Worm (Caenorhabditis elegans) whole organism, late embryonic: ENCODE measurements around the gene syx-16.

ENCODE experiments used
- C08G9.2 ChIP-seq: sonication (generic microtip); optimal IDR thresholded peaks from 2 replicates; lab custom pipeline; 2016; ENCODE audit warnings: mild to moderate bottlenecking, missing genetic modification characterization, moderate library complexity, missing compliant biosample characterization
- C38D4.7 ChIP-seq: fragments of 200-800 bp; sonication (Bioruptor generic); optimal IDR thresholded peaks from 2 replicates; lab custom pipeline; 2018; ENCODE audit warnings: mild to moderate bottlenecking, missing genetic modification characterization, moderate library complexity, missing compliant biosample characterization
- F13H6.1 ChIP-seq: sonication (generic microtip); optimal IDR thresholded peaks from 2 replicates; lab custom pipeline; 2016; ENCODE audit warnings: missing genetic modification characterization, missing compliant biosample characterization
- T23F11.4 ChIP-seq: fragments of 200-800 bp; sonication (Bioruptor generic); optimal IDR thresholded peaks from 2 replicates; lab custom pipeline; 2018; ENCODE audit warnings: mild to moderate bottlenecking, missing genetic modification characterization, missing compliant biosample characterization
- Y22D7AL.16 ChIP-seq: sonication (generic microtip); optimal IDR thresholded peaks from 2 replicates; lab custom pipeline; 2016; ENCODE audit warnings: missing genetic modification characterization, missing compliant biosample characterization
- ama-1 ChIP-seq: fragments of 150-350 bp; optimal IDR thresholded peaks from 2 replicates; lab custom pipeline; 2014
- ceh-14 ChIP-seq: sonication (generic microtip); optimal IDR thresholded peaks from 2 replicates; lab custom pipeline; 2016; ENCODE audit warnings: missing genotype, missing genetic modification characterization, missing compliant biosample characterization
- ceh-18 ChIP-seq: sonication (generic microtip); optimal IDR thresholded peaks from 2 replicates; lab custom pipeline; 2016; ENCODE audit warnings: missing genetic modification characterization, missing compliant biosample characterization
- ceh-19 ChIP-seq: fragments of 200-800 bp; sonication (Bioruptor generic); optimal IDR thresholded peaks from 2 replicates; lab custom pipeline; 2018; ENCODE audit warnings: mild to moderate bottlenecking, missing genetic modification characterization, missing compliant biosample characterization
- ceh-2 ChIP-seq: sonication (generic microtip); optimal IDR thresholded peaks from 2 replicates; lab custom pipeline; 2016; ENCODE audit warnings: missing genotype, missing genetic modification characterization, missing compliant biosample characterization
- ceh-22 ChIP-seq: sonication (generic microtip); optimal IDR thresholded peaks from 2 replicates; lab custom pipeline; 2017; ENCODE audit warnings: missing biosample characterization, missing genetic modification characterization
- ceh-30 ChIP-seq: fragments of 150-350 bp; optimal IDR thresholded peaks from 2 replicates; lab custom pipeline; 2014; ENCODE audit warnings: missing biosample characterization, missing genetic modification characterization
- ceh-31 ChIP-seq: sonication (generic microtip); optimal IDR thresholded peaks from 2 replicates; lab custom pipeline; 2016; ENCODE audit warnings: missing genetic modification characterization, missing compliant biosample characterization
- ceh-45 ChIP-seq: fragments of 200-800 bp; sonication (Bioruptor generic); IDR thresholded peaks from 2 replicates; pipeline ENCODE4 v1.3.6; 2022; ENCODE audit warnings: missing genetic modification reagents, missing genetic modification characterization, missing compliant biosample characterization
- ceh-6 ChIP-seq: fragments of 200-800 bp; sonication (Bioruptor generic); optimal IDR thresholded peaks from 2 replicates; lab custom pipeline; 2018; ENCODE audit warnings: mild to moderate bottlenecking, missing genetic modification characterization, missing compliant biosample characterization
- ceh-9 ChIP-seq: sonication (generic microtip); optimal IDR thresholded peaks from 2 replicates; lab custom pipeline; 2016; ENCODE audit warnings: mild to moderate bottlenecking, missing genetic modification characterization, inconsistent platforms, missing compliant biosample characterization
- dmd-4 ChIP-seq: sonication (generic microtip); optimal IDR thresholded peaks from 2 replicates; lab custom pipeline; 2016; ENCODE audit warnings: borderline replicate concordance, missing genetic modification characterization, missing compliant biosample characterization
- elt-2 ChIP-seq: sonication (generic microtip); optimal IDR thresholded peaks from 2 replicates; lab custom pipeline; 2016; ENCODE audit warnings: missing genetic modification reagents, missing genetic modification characterization, missing compliant biosample characterization
- eyg-1 ChIP-seq: sonication (generic microtip); optimal IDR thresholded peaks from 2 replicates; lab custom pipeline; 2016; ENCODE audit warnings: missing genotype, missing genetic modification characterization, missing compliant biosample characterization
- fkh-6 ChIP-seq: sonication (generic microtip); optimal IDR thresholded peaks from 2 replicates; lab custom pipeline; 2016; ENCODE audit warnings: missing genetic modification characterization, missing compliant biosample characterization
- hlh-13 ChIP-seq: fragments of 200-800 bp; sonication (Bioruptor generic); optimal IDR thresholded peaks from 2 replicates; lab custom pipeline; 2018; ENCODE audit warnings: mild to moderate bottlenecking, missing genetic modification characterization, missing compliant biosample characterization
- hlh-6 ChIP-seq: sonication (generic microtip); optimal IDR thresholded peaks from 2 replicates; lab custom pipeline; 2016; ENCODE audit warnings: missing genotype, missing genetic modification characterization, missing compliant biosample characterization
- hlh-8 ChIP-seq: sonication (generic microtip); optimal IDR thresholded peaks from 2 replicates; lab custom pipeline; 2016; ENCODE audit warnings: missing genotype, missing genetic modification characterization, missing compliant biosample characterization
- lim-6 ChIP-seq: sonication (generic microtip); optimal IDR thresholded peaks from 2 replicates; lab custom pipeline; 2016; ENCODE audit warnings: missing genetic modification characterization, missing compliant biosample characterization
- lin-11 ChIP-seq: fragments of 200-800 bp; sonication (Bioruptor generic); optimal IDR thresholded peaks from 2 replicates; lab custom pipeline; 2018; ENCODE audit warnings: mild to moderate bottlenecking, missing genetic modification characterization, missing compliant biosample characterization
- madf-2 ChIP-seq: sonication (generic microtip); optimal IDR thresholded peaks from 2 replicates; lab custom pipeline; 2017; ENCODE audit warnings: missing genetic modification characterization, missing compliant biosample characterization
- nfya-1 ChIP-seq: sonication (generic microtip); optimal IDR thresholded peaks from 2 replicates; lab custom pipeline; 2017; ENCODE audit warnings: missing genetic modification characterization, mild to moderate bottlenecking, missing compliant biosample characterization, antibody characterized with exemption, moderate library complexity
- npax-4 ChIP-seq: sonication (generic microtip); optimal IDR thresholded peaks from 2 replicates; lab custom pipeline; 2016; ENCODE audit warnings: missing genetic modification characterization, missing compliant biosample characterization
- odd-2 ChIP-seq: sonication (generic microtip); optimal IDR thresholded peaks from 2 replicates; lab custom pipeline; 2017; ENCODE audit warnings: antibody characterized with exemption, mild to moderate bottlenecking, missing genetic modification characterization, missing compliant biosample characterization
- pat-9 ChIP-seq: fragments of 200-800 bp; sonication (Bioruptor generic); optimal IDR thresholded peaks from 2 replicates; lab custom pipeline; 2018; ENCODE audit warnings: mild to moderate bottlenecking, missing genetic modification characterization, moderate library complexity, missing compliant biosample characterization
- pax-1 ChIP-seq: fragments of 150-350 bp; optimal IDR thresholded peaks from 2 replicates; lab custom pipeline; 2014; ENCODE audit warnings: missing biosample characterization, missing genetic modification characterization
- pha-2 ChIP-seq: sonication (generic microtip); optimal IDR thresholded peaks from 2 replicates; lab custom pipeline; 2017; ENCODE audit warnings: mild to moderate bottlenecking, missing genetic modification characterization, missing compliant biosample characterization
- pros-1 ChIP-seq: fragments of 150-350 bp; optimal IDR thresholded peaks from 2 replicates; lab custom pipeline; 2014; ENCODE audit warnings: missing biosample characterization, missing genetic modification reagents, missing genetic modification characterization
- rnt-1 ChIP-seq: sonication (generic microtip); optimal IDR thresholded peaks from 2 replicates; lab custom pipeline; 2016; ENCODE audit warnings: missing genetic modification characterization, missing compliant biosample characterization
- sdc-2 ChIP-seq: sonication (generic microtip); optimal IDR thresholded peaks from 2 replicates; lab custom pipeline; 2016; ENCODE audit warnings: missing genotype, missing genetic modification characterization, missing compliant biosample characterization
- sox-4 ChIP-seq: sonication (generic microtip); optimal IDR thresholded peaks from 2 replicates; lab custom pipeline; 2017; ENCODE audit warnings: mild to moderate bottlenecking, missing genetic modification characterization, inconsistent platforms, missing compliant biosample characterization
- syd-9 ChIP-seq: sonication (generic microtip); optimal IDR thresholded peaks from 2 replicates; lab custom pipeline; 2016; ENCODE audit warnings: mild to moderate bottlenecking, missing genetic modification characterization, moderate library complexity, missing compliant biosample characterization
- tbx-2 ChIP-seq: sonication (generic microtip); optimal IDR thresholded peaks from 2 replicates; lab custom pipeline; 2016; ENCODE audit warnings: missing genetic modification characterization, missing compliant biosample characterization
- tbx-7 ChIP-seq: sonication (generic microtip); optimal IDR thresholded peaks from 2 replicates; lab custom pipeline; 2016; ENCODE audit warnings: missing genotype, missing genetic modification characterization, missing compliant biosample characterization
- ttx-3 ChIP-seq: sonication (generic microtip); optimal IDR thresholded peaks from 2 replicates; lab custom pipeline; 2016; ENCODE audit warnings: missing genetic modification reagents, missing genetic modification characterization, missing compliant biosample characterization
- unc-86 ChIP-seq: sonication (generic microtip); optimal IDR thresholded peaks from 2 replicates; lab custom pipeline; 2016; ENCODE audit warnings: missing genetic modification characterization, missing compliant biosample characterization
- zip-5 ChIP-seq: sonication (generic microtip); optimal IDR thresholded peaks from 2 replicates; lab custom pipeline; 2016; ENCODE audit warnings: missing genetic modification characterization, missing compliant biosample characterization

syx-16 gene

ce11 chrIII:5180588-5180987 lies 28.3 kb downstream of the syx-16 start:
- TF ChIP-seq ceh-45 (GFP tag; lab: Robert Waterston, UW), result no peak
- no peak for TF ChIP-seq pat-9
- TF ChIP-seq unc-86, result no peak
- TF ChIP-seq hlh-13 (GFP tag; lab: Kevin White, UChicago), result no peak
- TF ChIP-seq lin-11 (tag; lab: Kevin White, UChicago), result no peak
- TF ChIP-seq madf-2 (tag; lab: Kevin White, UChicago), result no peak
- no peak for TF ChIP-seq ceh-14 (tag; lab: Kevin White, UChicago)

- TF ChIP-seq pros-1 (tag; lab: Kevin White, UChicago) (no peak), nfya-1 (tag; lab: Kevin White, UChicago) (peak; percentile 54), tbx-2 (no peak)
Measured at ce11 chrIII:5179166-5179565, 29.7 kb downstream of the syx-16 start.

ce11 chrIII:5173622-5174021 lies 35.3 kb downstream of the syx-16 start, which contains the start of gene cid-1:
TSS of gene cid-1 (plus strand) at chrIII:5173922.
- TF ChIP-seq tbx-7 (tag; lab: Kevin White, UChicago) (no peak), ceh-18 (tag; lab: Kevin White, UChicago) (no peak), fkh-6 (tag; lab: Kevin White, UChicago) (no peak), pha-2 (tag; lab: Kevin White, UChicago) (no peak), madf-2 (tag; lab: Kevin White, UChicago) (no peak), C08G9.2 (tag; lab: Kevin White, UChicago) (no peak), hlh-8 (tag; lab: Kevin White, UChicago) (no peak), hlh-13 (GFP tag; lab: Kevin White, UChicago) (no peak), rnt-1 (tag; lab: Kevin White, UChicago) (no peak), lin-11 (tag; lab: Kevin White, UChicago) (no peak), lim-6 (tag; lab: Kevin White, UChicago) (no peak), odd-2 (tag; lab: Kevin White, UChicago) (no peak), tbx-2 (no peak), syd-9 (tag; lab: Kevin White, UChicago) (no peak), ceh-9 (tag; lab: Kevin White, UChicago) (no peak), pax-1 (tag; lab: Kevin White, UChicago) (no peak), F13H6.1 (no peak), hlh-6 (tag; lab: Kevin White, UChicago) (no peak)
- TF ChIP-seq, all 69 proteins: peak for 0

- TF ChIP-seq sdc-2 (tag; lab: Kevin White, UChicago) (no peak), ceh-22 (tag; lab: Kevin White, UChicago) (no peak), fkh-6 (tag; lab: Kevin White, UChicago) (no peak), C38D4.7 (no peak), lin-11 (tag; lab: Kevin White, UChicago) (no peak), eyg-1 (no peak)
Measured at ce11 chrIII:5173139-5173538, 35.8 kb downstream of the syx-16 start, which contains the start of gene emb-1. TSS of gene emb-1 (plus strand) at chrIII:5173439.

- TF ChIP-seq ceh-9 (tag; lab: Kevin White, UChicago) (no peak), sox-4 (no peak), unc-86 (peak; percentile 78), ceh-14 (tag; lab: Kevin White, UChicago) (peak; percentile 95), Y22D7AL.16 (tag; lab: Kevin White, UChicago) (no peak), elt-2 (tag; lab: Kevin White, UChicago) (peak; percentile 84), ceh-31 (tag; lab: Kevin White, UChicago) (peak; percentile 100), hlh-6 (tag; lab: Kevin White, UChicago) (peak; percentile 89), rnt-1 (tag; lab: Kevin White, UChicago) (peak; percentile 99), ceh-22 (tag; lab: Kevin White, UChicago) (no peak), ceh-6 (GFP tag; lab: Kevin White, UChicago) (peak; percentile 45), T23F11.4 (GFP tag; lab: Kevin White, UChicago) (no peak), ceh-30 (no peak), pros-1 (tag; lab: Kevin White, UChicago) (peak; percentile 51), lim-6 (tag; lab: Kevin White, UChicago) (peak; percentile 96), ceh-2 (peak; percentile 99), eyg-1 (peak; percentile 89), ama-1 (lab: Kevin White, UChicago) (no peak), zip-5 (tag; lab: Kevin White, UChicago) (peak; percentile 92), dmd-4 (tag; lab: Kevin White, UChicago) (peak; percentile 87), ceh-18 (tag; lab: Kevin White, UChicago) (peak; percentile 95), npax-4 (tag; lab: Kevin White, UChicago) (no peak), madf-2 (tag; lab: Kevin White, UChicago) (peak; percentile 80), ttx-3 (tag; lab: Kevin White, UChicago) (no peak), tbx-2 (peak; percentile 99), lin-11 (tag; lab: Kevin White, UChicago) (no peak), C38D4.7 (no peak), ceh-19 (GFP tag; lab: Kevin White, UChicago) (peak; percentile 41), pat-9 (peak; percentile 15), hlh-8 (tag; lab: Kevin White, UChicago) (peak; percentile 95)
Measured at ce11 chrIII:5172470-5172869, 36.4 kb downstream of the syx-16 start, which contains the start of gene K10D2.5. TSS of gene K10D2.5 (plus strand) at chrIII:5172720.
